Worm (Caenorhabditis elegans) whole organism, early embryonic: ENCODE data around the gene lsm-8.

Source experiments
- F13C5.2 ChIP-seq: sonication (generic microtip); optimal IDR thresholded peaks from 2 replicates; lab custom pipeline; 2017; ENCODE audit warnings: mild to moderate bottlenecking, missing genetic modification characterization, inconsistent platforms, missing compliant biosample characterization
- scrt-1 ChIP-seq: fragments of 200-800 bp; sonication (Bioruptor generic); IDR thresholded peaks from 2 replicates; pipeline ENCODE4 v1.3.6; 2022; ENCODE audit warnings: missing genetic modification characterization, missing compliant biosample characterization
- tbx-11 ChIP-seq: fragments of 200-800 bp; sonication (Bioruptor generic); IDR thresholded peaks from 2 replicates; pipeline ENCODE4 v1.3.6; 2022; ENCODE audit warnings: missing genetic modification characterization, missing compliant biosample characterization
- tbx-37 ChIP-seq: fragments of 200-800 bp; sonication (Bioruptor generic); conservative IDR thresholded peaks from 2 replicates; pipeline ENCODE4 v1.3.6; 2022; ENCODE audit warnings: missing genetic modification reagents, missing genetic modification characterization, missing compliant biosample characterization
- tra-4 ChIP-seq: sonication (generic microtip); optimal IDR thresholded peaks from 2 replicates; lab custom pipeline; 2017; ENCODE audit warnings: missing genetic modification characterization, missing compliant biosample characterization

lsm-8 gene

ce11 chrIV:6378398-6378797 is 52.1 kb downstream of the lsm-8 start:
- no peak for TF ChIP-seq tbx-11 (GFP tag; lab: Robert Waterston, UW)
- no peak for TF ChIP-seq scrt-1 (GFP tag; lab: Robert Waterston, UW)
- no peak for TF ChIP-seq tra-4 (tag; lab: Kevin White, UChicago)
- no peak for TF ChIP-seq tbx-37
- TF ChIP-seq F13C5.2 (tag; lab: Kevin White, UChicago), result no peak
